Fruit fly (Drosophila melanogaster) whole organism, embryonic: Measurements from ENCODE around the gene SC35.

Experiments used
- Aef1 ChIP-seq: fragments of 200-800 bp; sonication (Bioruptor generic); IDR thresholded peaks from 3 replicates; pipeline ENCODE4 v1.3.6; 2022; ENCODE audit warnings: missing biosample characterization, missing genetic modification characterization
- CG11456 ChIP-seq: fragments of 200-800 bp; sonication (Bioruptor generic); IDR thresholded peaks from 3 replicates; pipeline ENCODE4 v1.3.6; 2022; ENCODE audit warnings: missing biosample characterization, missing genetic modification characterization
- CG11560 ChIP-seq: fragments of 200-800 bp; sonication (Bioruptor generic); IDR thresholded peaks from 3 replicates; pipeline ENCODE4 v1.3.6; 2022; ENCODE audit warnings: missing biosample characterization, missing genetic modification characterization
- CG13296 ChIP-seq: fragments of 200-800 bp; sonication (Bioruptor generic); optimal IDR thresholded peaks from 3 replicates; lab custom pipeline; 2018; ENCODE audit warnings: missing biosample characterization, mild to moderate bottlenecking, missing genetic modification characterization
- CG14441 ChIP-seq: fragments of 200-800 bp; sonication (Bioruptor generic); IDR thresholded peaks from 2 replicates; pipeline ENCODE4 v1.3.6; 2022; ENCODE audit warnings: missing biosample characterization, missing genetic modification characterization
- CG17612 ChIP-seq: fragments of 200-800 bp; sonication (Bioruptor generic); IDR thresholded peaks from 2 replicates; pipeline ENCODE4 v1.3.6; 2022; ENCODE audit warnings: missing biosample characterization, missing genetic modification characterization
- CG2116 ChIP-seq: fragments of 200-800 bp; sonication (Bioruptor generic); optimal IDR thresholded peaks from 3 replicates; lab custom pipeline; 2018; ENCODE audit warnings: missing biosample characterization, mild to moderate bottlenecking, missing genetic modification characterization
- CG2129 ChIP-seq: fragments of 200-800 bp; sonication (Bioruptor generic); IDR thresholded peaks from 2 replicates; pipeline ENCODE4 v1.3.6; 2022; ENCODE audit warnings: missing biosample characterization, missing genetic modification characterization; ENCODE audit not compliant: partially characterized antibody
- CG2889 ChIP-seq: fragments of 200-800 bp; sonication (Bioruptor generic); IDR thresholded peaks from 3 replicates; pipeline ENCODE4 v1.3.6; 2022; ENCODE audit warnings: missing biosample characterization, missing genetic modification characterization
- CG34224 ChIP-seq: fragments of 200-800 bp; sonication (Bioruptor generic); IDR thresholded peaks from 3 replicates; pipeline ENCODE4 v1.3.6; 2022; ENCODE audit warnings: missing biosample characterization, missing genetic modification characterization; ENCODE audit not compliant: partially characterized antibody
- CG34422 ChIP-seq: fragments of 200-800 bp; sonication (Bioruptor generic); IDR thresholded peaks from 3 replicates; pipeline ENCODE4 v1.3.6; 2022; ENCODE audit warnings: missing biosample characterization, missing genetic modification characterization
- CG3995 ChIP-seq: fragments of 200-800 bp; sonication (Bioruptor generic); optimal IDR thresholded peaks from 3 replicates; lab custom pipeline; 2016; ENCODE audit warnings: missing biosample characterization, missing genetic modification characterization
- CG4282 ChIP-seq: fragments of 200-800 bp; sonication (Bioruptor generic); optimal IDR thresholded peaks from 2 replicates; lab custom pipeline; 2016; ENCODE audit warnings: missing biosample characterization, missing genetic modification characterization
- CG4424 ChIP-seq: fragments of 200-800 bp; sonication (Bioruptor generic); optimal IDR thresholded peaks from 3 replicates; lab custom pipeline; 2016; ENCODE audit warnings: missing biosample characterization, missing genetic modification characterization
- CG4707 ChIP-seq: fragments of 200-800 bp; sonication (Bioruptor generic); optimal IDR thresholded peaks from 2 replicates; lab custom pipeline; 2018; ENCODE audit warnings: missing biosample characterization, mild to moderate bottlenecking, missing genetic modification characterization, moderate library complexity
- CG5180 ChIP-seq: fragments of 200-800 bp; sonication (Bioruptor generic); optimal IDR thresholded peaks from 3 replicates; lab custom pipeline; 2017; ENCODE audit warnings: missing biosample characterization, missing genetic modification characterization, mild to moderate bottlenecking, moderate library complexity, missing genetic modification reagents
- CG6254 ChIP-seq: fragments of 200-800 bp; sonication (Bioruptor generic); optimal IDR thresholded peaks from 3 replicates; lab custom pipeline; 2017; ENCODE audit warnings: mild to moderate bottlenecking, missing biosample characterization, missing genetic modification reagents, missing genetic modification characterization
- CG7928 ChIP-seq: fragments of 200-800 bp; sonication (Bioruptor generic); optimal IDR thresholded peaks from 2 replicates; lab custom pipeline; 2017; ENCODE audit warnings: missing biosample characterization, mild to moderate bottlenecking, missing genetic modification characterization
- CG8359 ChIP-seq: fragments of 200-800 bp; sonication (Bioruptor generic); optimal IDR thresholded peaks from 2 replicates; lab custom pipeline; 2017; ENCODE audit warnings: missing biosample characterization, mild to moderate bottlenecking, missing genetic modification characterization, borderline replicate concordance
- CrebB ChIP-seq: fragments of 200-800 bp; sonication (Bioruptor generic); optimal IDR thresholded peaks from 3 replicates; lab custom pipeline; 2018; ENCODE audit warnings: missing biosample characterization, mild to moderate bottlenecking, missing genetic modification characterization
- Dad ChIP-seq: fragments of 200-800 bp; sonication (Bioruptor generic); optimal IDR thresholded peaks from 3 replicates; lab custom pipeline; 2016; ENCODE audit warnings: missing biosample characterization, missing genetic modification characterization
- Dip2 ChIP-seq: fragments of 200-800 bp; sonication (Bioruptor generic); IDR thresholded peaks from 2 replicates; pipeline ENCODE4 v1.3.6; 2022; ENCODE audit warnings: missing biosample characterization, missing genetic modification characterization
- Drgx ChIP-seq: fragments of 200-800 bp; sonication (Bioruptor generic); IDR thresholded peaks from 2 replicates; pipeline ENCODE4 v1.3.6; 2022; ENCODE audit warnings: missing biosample characterization, missing genetic modification characterization
- Fer1 ChIP-seq: fragments of 200-800 bp; sonication (Bioruptor generic); optimal IDR thresholded peaks from 2 replicates; lab custom pipeline; 2017; ENCODE audit warnings: missing biosample characterization, mild to moderate bottlenecking, missing genetic modification characterization
- HLH54F ChIP-seq: fragments of 200-800 bp; sonication (Bioruptor generic); optimal IDR thresholded peaks from 3 replicates; lab custom pipeline; 2016; ENCODE audit warnings: missing biosample characterization, missing genetic modification characterization
- Hr39 ChIP-seq: fragments of >200 bp; optimal IDR thresholded peaks from 2 replicates; lab custom pipeline; 2017
- NC2α ChIP-seq: fragments of 200-800 bp; sonication (Bioruptor generic); optimal IDR thresholded peaks from 2 replicates; lab custom pipeline; 2016; ENCODE audit warnings: missing biosample characterization, missing genetic modification characterization
- Opbp ChIP-seq: fragments of 200-800 bp; sonication (Bioruptor generic); IDR thresholded peaks from 3 replicates; pipeline ENCODE4 v1.3.6; 2022; ENCODE audit warnings: missing biosample characterization, missing genetic modification characterization; ENCODE audit not compliant: partially characterized antibody
- Sox100B ChIP-seq: fragments of 200-800 bp; sonication (Bioruptor generic); optimal IDR thresholded peaks from 3 replicates; lab custom pipeline; 2018; ENCODE audit warnings: missing biosample characterization, mild to moderate bottlenecking, missing genetic modification characterization
- Sry-β ChIP-seq: fragments of 200-800 bp; sonication (Bioruptor generic); optimal IDR thresholded peaks from 2 replicates; lab custom pipeline; 2018; ENCODE audit warnings: missing biosample characterization, mild to moderate bottlenecking, missing genetic modification characterization, moderate library complexity
- Tbp ChIP-seq: fragments of >200 bp; optimal IDR thresholded peaks from 2 replicates; lab custom pipeline; 2018; ENCODE audit warnings: missing biosample characterization, missing genetic modification characterization
- al ChIP-seq: fragments of 200-800 bp; sonication (Bioruptor generic); IDR thresholded peaks from 2 replicates; pipeline ENCODE4 v1.3.6; 2022; ENCODE audit warnings: missing biosample characterization, missing genetic modification characterization
- ase ChIP-seq: fragments of 200-800 bp; sonication (Bioruptor generic); IDR thresholded peaks from 3 replicates; pipeline ENCODE4 v1.3.6; 2022; ENCODE audit warnings: missing biosample characterization, missing genetic modification characterization
- btn ChIP-seq: fragments of 200-800 bp; sonication (Bioruptor generic); optimal IDR thresholded peaks from 2 replicates; lab custom pipeline; 2016; ENCODE audit warnings: missing biosample characterization, missing genetic modification characterization
- chinmo ChIP-seq: fragments of 200-800 bp; sonication (Bioruptor generic); IDR thresholded peaks from 4 replicates; pipeline ENCODE4 v1.3.6; 2022; ENCODE audit warnings: missing biosample characterization, missing genetic modification characterization; ENCODE audit not compliant: partially characterized antibody
- ci ChIP-seq: fragments of 200-800 bp; sonication (Bioruptor generic); IDR thresholded peaks from 3 replicates; pipeline ENCODE4 v1.3.6; 2022; ENCODE audit warnings: missing biosample characterization, missing genetic modification characterization
- cwo ChIP-seq: fragments of 200-800 bp; sonication (Bioruptor generic); optimal IDR thresholded peaks from 3 replicates; lab custom pipeline; 2017; ENCODE audit warnings: missing biosample characterization, missing genetic modification characterization, mild to moderate bottlenecking, moderate library complexity, missing genetic modification reagents
- dpn ChIP-seq, 2 experiments: fragments of 200-800 bp; sonication (Bioruptor generic); optimal IDR thresholded peaks; 3 replicates each; lab custom pipeline; 2016; ENCODE audit warnings: missing biosample characterization in 2 of 2, missing genetic modification characterization in 2 of 2
- h ChIP-seq: fragments of >200 bp; optimal IDR thresholded peaks from 2 replicates; lab custom pipeline; 2017
- hkb ChIP-seq, 2 experiments: fragments of 200-800 bp in 1 of 2; fragments of >200 bp in 1 of 2; sonication (Bioruptor generic) in 1 of 2; IDR thresholded peaks in 1 of 2; optimal IDR thresholded peaks in 1 of 2; 2 replicates each; pipeline versions ENCODE4 v1.3.6 to Lab custom; 2017 to 2022; ENCODE audit warnings: missing biosample characterization in 1 of 2, missing genetic modification characterization in 1 of 2
- psq ChIP-seq: fragments of 200-800 bp; sonication (Bioruptor generic); optimal IDR thresholded peaks from 2 replicates; lab custom pipeline; 2017; ENCODE audit warnings: missing biosample characterization, missing genetic modification characterization
- pzg ChIP-seq: fragments of 200-800 bp; sonication (Bioruptor generic); optimal IDR thresholded peaks from 3 replicates; lab custom pipeline; 2018; ENCODE audit warnings: missing biosample characterization, mild to moderate bottlenecking, missing genetic modification characterization, moderate library complexity
- row ChIP-seq: fragments of 200-800 bp; sonication (Bioruptor generic); IDR thresholded peaks from 3 replicates; pipeline ENCODE4 v1.3.6; 2022; ENCODE audit warnings: missing biosample characterization, missing genetic modification characterization
- salm ChIP-seq: fragments of 200-800 bp; sonication (Bioruptor generic); optimal IDR thresholded peaks from 2 replicates; lab custom pipeline; 2018; ENCODE audit warnings: missing biosample characterization, mild to moderate bottlenecking, missing genetic modification characterization
- sd ChIP-seq: fragments of 200-800 bp; sonication (Bioruptor generic); optimal IDR thresholded peaks from 3 replicates; lab custom pipeline; 2018; ENCODE audit warnings: missing biosample characterization, mild to moderate bottlenecking, missing genetic modification characterization, moderate library complexity
- ssp ChIP-seq: fragments of 200-800 bp; sonication (Bioruptor generic); IDR thresholded peaks from 2 replicates; pipeline ENCODE4 v1.3.6; 2022; ENCODE audit warnings: missing biosample characterization, missing genetic modification characterization
- twi ChIP-seq: fragments of 200-800 bp; optimal IDR thresholded peaks from 2 replicates; lab custom pipeline; 2019; ENCODE audit warnings: missing biosample characterization, mild to moderate bottlenecking, missing genetic modification characterization, moderate library complexity
- unc-4 ChIP-seq: fragments of 200-800 bp; sonication (Bioruptor generic); IDR thresholded peaks from 2 replicates; pipeline ENCODE4 v1.3.6; 2022; ENCODE audit warnings: missing biosample characterization, missing genetic modification characterization; ENCODE audit not compliant: partially characterized antibody
- unpg ChIP-seq: fragments of 200-800 bp; sonication (Bioruptor generic); optimal IDR thresholded peaks from 3 replicates; lab custom pipeline; 2018; ENCODE audit warnings: missing biosample characterization, mild to moderate bottlenecking, missing genetic modification characterization, moderate library complexity

SC35 gene

dm6 chr2L:12435976-12436771 is 1.7 kb upstream of the SC35 start (continued):
- TF ChIP-seq Opbp (GFP tag; lab: Robert Waterston, UW) (peak; percentile 23; the same call in 1 of the 3 replicates), sd (tag; lab: Kevin White, UChicago) (peak; percentile 22), CG2889 (GFP tag; lab: Robert Waterston, UW) (no peak), Drgx (GFP tag; lab: Robert Waterston, UW) (0 out of 2 replicates have a peak, but pooled peaks have one; percentile 15), CG17612 (GFP tag; lab: Robert Waterston, UW) (no peak), ssp (GFP tag; lab: Robert Waterston, UW) (no peak), CG11456 (GFP tag; lab: Robert Waterston, UW) (peak; percentile 53; the same call in 1 of the 3 replicates), CG4282 (GFP tag; lab: Kevin White, UChicago) (no peak), Hr39 (lab: Kevin White, UChicago) (no peak), CG7928 (GFP tag; lab: Kevin White, UChicago) (no peak), hkb (optimal IDR thresholded peaks at IDR 0.05; lab: Kevin White, UChicago) (no peak), hkb (GFP tag; IDR thresholded peaks at IDR 0.05; lab: Robert Waterston, UW) (0 out of 2 replicates have a peak, but pooled peaks have one; percentile 24), ci (GFP tag; lab: Robert Waterston, UW) (peak; percentile 12; the same call in 1 of the 3 replicates), CG13296 (GFP tag; lab: Kevin White, UChicago) (no peak), CG5180 (GFP tag; lab: Kevin White, UChicago) (no peak), h (lab: Kevin White, UChicago) (no peak), Dip2 (GFP tag; lab: Robert Waterston, UW) (no peak), NC2α (no peak), Fer1 (peak; percentile 22), unpg (GFP tag; lab: Kevin White, UChicago) (no peak), dpn (GFP tag; optimal IDR thresholded peaks at IDR 0.05; lab: Kevin White, UChicago) (no peak), Sox100B (no peak), Dad (GFP tag; lab: Kevin White, UChicago) (no peak), chinmo (GFP tag; lab: Robert Waterston, UW) (peak; percentile 32; the same call in 1 of the 4 replicates), pzg (GFP tag; lab: Kevin White, UChicago) (peak; percentile 54), HLH54F (GFP tag; lab: Kevin White, UChicago) (no peak), CG4707 (GFP tag; lab: Kevin White, UChicago) (no peak), ase (GFP tag; lab: Robert Waterston, UW) (no peak), salm (tag; lab: Kevin White, UChicago) (no peak), Tbp (GFP tag; lab: Kevin White, UChicago) (no peak), CG6254 (GFP tag; lab: Kevin White, UChicago) (no peak), CG2116 (no peak), twi (tag; lab: Kevin White, UChicago) (no peak), row (GFP tag; lab: Robert Waterston, UW) (peak; percentile 88), Sry-β (GFP tag; lab: Kevin White, UChicago) (peak; percentile 89), btn (GFP tag; lab: Kevin White, UChicago) (no peak), CrebB (peak; percentile 15), CG34422 (GFP tag; lab: Robert Waterston, UW) (peak; percentile 37; the same call in 1 of the 3 replicates), CG14441 (peak; percentile 18; the same call in 1 of the 2 replicates), CG3995 (GFP tag; lab: Kevin White, UChicago) (peak; percentile 98), psq (GFP tag; lab: Kevin White, UChicago) (peak; percentile 99), CG2129 (no peak), unc-4 (GFP tag; lab: Robert Waterston, UW) (0 out of 2 replicates have a peak, but pooled peaks have one; percentile 20), al (GFP tag; lab: Robert Waterston, UW) (no peak), cwo (GFP tag; lab: Kevin White, UChicago) (peak; percentile 17), CG34224 (GFP tag; lab: Robert Waterston, UW) (peak; percentile 35; the same call in 1 of the 3 replicates), CG4424 (peak; percentile 10), CG8359 (GFP tag; lab: Kevin White, UChicago) (no peak), Aef1 (GFP tag; lab: Robert Waterston, UW) (no peak), CG11560 (tag; lab: Robert Waterston, UW) (no peak)
